Worm (Caenorhabditis elegans) whole organism, L1 larva: ENCODE data around the gene H11E01.2.

ENCODE experiments used
- C04F5.9 ChIP-seq: sonication (generic microtip); optimal IDR thresholded peaks from 2 replicates; lab custom pipeline; 2016; ENCODE audit warnings: missing genetic modification characterization, missing compliant biosample characterization
- C16A3.4 ChIP-seq: fragments of 150-350 bp; optimal IDR thresholded peaks from 2 replicates; lab custom pipeline; 2014; ENCODE audit warnings: missing biosample characterization, missing genetic modification characterization
- C34B4.2 ChIP-seq: sonication (generic microtip); optimal IDR thresholded peaks from 2 replicates; lab custom pipeline; 2017; ENCODE audit warnings: mild to moderate bottlenecking, missing genetic modification characterization, missing compliant biosample characterization
- Y116A8C.19 ChIP-seq: sonication (generic microtip); optimal IDR thresholded peaks from 2 replicates; lab custom pipeline; 2016; ENCODE audit warnings: missing compliant biosample characterization, missing genetic modification characterization, borderline replicate concordance
- aha-1 ChIP-seq: fragments of 150-350 bp; optimal IDR thresholded peaks from 2 replicates; lab custom pipeline; 2014; ENCODE audit warnings: missing biosample characterization, missing genetic modification characterization
- alr-1 ChIP-seq: fragments of 200-800 bp; sonication (Bioruptor generic); optimal IDR thresholded peaks from 2 replicates; lab custom pipeline; 2018; ENCODE audit warnings: borderline replicate concordance, mild to moderate bottlenecking, missing genetic modification characterization, missing compliant biosample characterization
- aly-2 ChIP-seq: fragments of 150-350 bp; optimal IDR thresholded peaks from 2 replicates; lab custom pipeline; 2014; ENCODE audit warnings: missing biosample characterization, missing genetic modification characterization
- ama-1 ChIP-seq: fragments of 150-350 bp; optimal IDR thresholded peaks from 2 replicates; lab custom pipeline; 2014
- blmp-1 ChIP-seq: fragments of 150-350 bp; optimal IDR thresholded peaks from 2 replicates; lab custom pipeline; 2014; ENCODE audit warnings: missing biosample characterization, missing genetic modification characterization
- ceh-8 ChIP-seq: fragments of 200-800 bp; sonication (Bioruptor generic); optimal IDR thresholded peaks from 2 replicates; lab custom pipeline; 2018; ENCODE audit warnings: mild to moderate bottlenecking, missing genetic modification characterization, moderate library complexity, missing compliant biosample characterization
- ceh-90 ChIP-seq: sonication (generic microtip); optimal IDR thresholded peaks from 2 replicates; lab custom pipeline; 2016; ENCODE audit warnings: missing genetic modification characterization, missing compliant biosample characterization
- efl-1 ChIP-seq, 4 experiments: fragments of 150-350 bp; optimal IDR thresholded peaks in 3 of 4; peaks in 1 of 4; 1 replicate in 1 of 4; 2 replicates in 3 of 4; lab custom pipeline; 2014; ENCODE audit warnings: missing biosample characterization in 2 of 4, missing genetic modification characterization in 2 of 4, missing genetic modification reagents in 2 of 4
- elt-2 ChIP-seq: sonication (generic microtip); optimal IDR thresholded peaks from 2 replicates; lab custom pipeline; 2016; ENCODE audit warnings: missing genetic modification characterization, mild to moderate bottlenecking, inconsistent platforms, missing compliant biosample characterization, missing genetic modification reagents
- elt-3 ChIP-seq, 6 experiments: fragments of 150-350 bp in 1 of 6; sonication (generic microtip); optimal IDR thresholded peaks; 2 replicates each; lab custom pipeline; 2017 to 2018; ENCODE audit warnings: missing biosample characterization in 6 of 6, missing genetic modification characterization in 6 of 6, inconsistent platforms in 1 of 6
- ets-5 ChIP-seq: fragments of 200-800 bp; sonication (Bioruptor generic); IDR thresholded peaks from 2 replicates; pipeline ENCODE4 v1.3.6; 2022; ENCODE audit warnings: missing genetic modification characterization, missing compliant biosample characterization
- fkh-4 ChIP-seq: sonication (generic microtip); optimal IDR thresholded peaks from 2 replicates; lab custom pipeline; 2016; ENCODE audit warnings: missing compliant biosample characterization, missing genetic modification characterization, borderline replicate concordance
- fos-1 ChIP-seq: fragments of 150-350 bp; optimal IDR thresholded peaks from 2 replicates; lab custom pipeline; 2014; ENCODE audit warnings: missing biosample characterization, missing genetic modification characterization
- hlh-4 ChIP-seq: sonication (generic microtip); optimal IDR thresholded peaks from 2 replicates; lab custom pipeline; 2016; ENCODE audit warnings: mild to moderate bottlenecking, missing genetic modification characterization, missing compliant biosample characterization
- hpl-2 ChIP-seq: fragments of 150-350 bp; optimal IDR thresholded peaks from 2 replicates; lab custom pipeline; 2014; ENCODE audit warnings: missing biosample characterization, missing genetic modification reagents, missing genetic modification characterization
- jun-1 ChIP-seq: fragments of 150-350 bp; optimal IDR thresholded peaks from 2 replicates; lab custom pipeline; 2014; ENCODE audit warnings: missing biosample characterization, missing genetic modification reagents, missing genetic modification characterization
- lin-13 ChIP-seq: fragments of 150-350 bp; optimal IDR thresholded peaks from 2 replicates; lab custom pipeline; 2014; ENCODE audit warnings: missing biosample characterization, missing genetic modification reagents, missing genetic modification characterization
- lin-14 ChIP-seq: fragments of 200-800 bp; sonication (Bioruptor generic); optimal IDR thresholded peaks from 2 replicates; lab custom pipeline; 2018; ENCODE audit warnings: mild to moderate bottlenecking, missing genetic modification characterization, moderate library complexity, missing compliant biosample characterization
- lin-15B ChIP-seq: fragments of 150-350 bp; sonication (generic microtip); optimal IDR thresholded peaks from 3 replicates; lab custom pipeline; 2014; ENCODE audit warnings: missing biosample characterization, missing genetic modification characterization
- lin-39 ChIP-seq: fragments of 150-350 bp; optimal IDR thresholded peaks from 2 replicates; lab custom pipeline; 2014; ENCODE audit warnings: missing biosample characterization, missing genetic modification reagents, missing genetic modification characterization
- mab-9 ChIP-seq: fragments of 200-800 bp; sonication (Bioruptor generic); IDR thresholded peaks from 2 replicates; pipeline ENCODE4 v1.3.6; 2022; ENCODE audit warnings: missing genetic modification reagents, missing genetic modification characterization, missing compliant biosample characterization
- mdl-1 ChIP-seq, 2 experiments: fragments of 150-350 bp; optimal IDR thresholded peaks; 2 replicates each; lab custom pipeline; 2014 to 2017; ENCODE audit warnings: missing biosample characterization in 2 of 2, missing genetic modification characterization in 2 of 2, inconsistent platforms in 1 of 2
- nhr-12 ChIP-seq: sonication (generic microtip); optimal IDR thresholded peaks from 2 replicates; lab custom pipeline; 2017; ENCODE audit warnings: missing biosample characterization, missing genetic modification characterization
- nhr-28 ChIP-seq: fragments of 150-350 bp; optimal IDR thresholded peaks from 2 replicates; lab custom pipeline; 2014; ENCODE audit warnings: missing biosample characterization, missing genetic modification characterization
- nhr-71 ChIP-seq: sonication (generic microtip); optimal IDR thresholded peaks from 2 replicates; lab custom pipeline; 2016; ENCODE audit warnings: mild to moderate bottlenecking, missing genetic modification characterization, moderate library complexity, missing compliant biosample characterization
- nhr-76 ChIP-seq: sonication (generic microtip); optimal IDR thresholded peaks from 2 replicates; lab custom pipeline; 2017; ENCODE audit warnings: missing biosample characterization, missing genetic modification characterization
- nhr-77 ChIP-seq: fragments of 150-350 bp; optimal IDR thresholded peaks from 2 replicates; lab custom pipeline; 2014; ENCODE audit warnings: missing biosample characterization, missing genetic modification characterization
- nhr-90 ChIP-seq: sonication (generic microtip); optimal IDR thresholded peaks from 2 replicates; lab custom pipeline; 2016; ENCODE audit warnings: mild to moderate bottlenecking, missing genetic modification characterization, missing compliant biosample characterization; ENCODE audit not compliant: poor library complexity
- pag-3 ChIP-seq: sonication (generic microtip); optimal IDR thresholded peaks from 2 replicates; lab custom pipeline; 2017; ENCODE audit warnings: missing genetic modification characterization, mild to moderate bottlenecking, missing compliant biosample characterization, antibody characterized with exemption, borderline replicate concordance; ENCODE audit not compliant: insufficient read depth
- pqm-1 ChIP-seq: sonication (generic microtip); optimal IDR thresholded peaks from 3 replicates; lab custom pipeline; 2017; ENCODE audit warnings: missing biosample characterization, missing genetic modification characterization
- rnt-1 ChIP-seq: sonication (generic microtip); optimal IDR thresholded peaks from 2 replicates; lab custom pipeline; 2016; ENCODE audit warnings: mild to moderate bottlenecking, missing genetic modification characterization, moderate library complexity, missing compliant biosample characterization
- snpc-4 ChIP-seq: fragments of 150-350 bp; optimal IDR thresholded peaks from 2 replicates; lab custom pipeline; 2014; ENCODE audit warnings: missing biosample characterization, missing genetic modification characterization
- snu-23 ChIP-seq: sonication (generic microtip); optimal IDR thresholded peaks from 2 replicates; lab custom pipeline; 2016; ENCODE audit warnings: missing genetic modification characterization, missing compliant biosample characterization
- sox-4 ChIP-seq: sonication (generic microtip); optimal IDR thresholded peaks from 2 replicates; lab custom pipeline; 2016; ENCODE audit warnings: missing genetic modification characterization, missing compliant biosample characterization
- sptf-1 ChIP-seq: fragments of 150-350 bp; optimal IDR thresholded peaks from 2 replicates; lab custom pipeline; 2014; ENCODE audit warnings: missing biosample characterization, missing genetic modification characterization
- tbx-2 ChIP-seq: sonication (generic microtip); optimal IDR thresholded peaks from 2 replicates; lab custom pipeline; 2016; ENCODE audit warnings: missing genetic modification characterization, missing compliant biosample characterization
- tlp-1 ChIP-seq: fragments of 150-350 bp; optimal IDR thresholded peaks from 2 replicates; lab custom pipeline; 2014; ENCODE audit warnings: missing biosample characterization, missing genetic modification characterization
- unc-98 ChIP-seq: fragments of 200-800 bp; sonication (Bioruptor generic); IDR thresholded peaks from 2 replicates; pipeline ENCODE4 v1.3.6; 2022; ENCODE audit warnings: missing genetic modification characterization, missing compliant biosample characterization
- xbp-1 ChIP-seq: sonication (generic microtip); optimal IDR thresholded peaks from 2 replicates; lab custom pipeline; 2016; ENCODE audit warnings: missing genetic modification characterization, missing compliant biosample characterization
- zag-1 ChIP-seq: fragments of 150-350 bp; optimal IDR thresholded peaks from 2 replicates; lab custom pipeline; 2014; ENCODE audit warnings: missing biosample characterization, missing genetic modification characterization
- ztf-4 ChIP-seq: fragments of 150-350 bp; optimal IDR thresholded peaks from 2 replicates; lab custom pipeline; 2014; ENCODE audit warnings: missing biosample characterization, missing genetic modification characterization

Gene H11E01.2

ce11 chrX:1620678-1621449, at the start of gene H11E01.2:
TSS of gene H11E01.2 (plus strand) at chrX:1621057.
- TF ChIP-seq zag-1 = no peak
- TF ChIP-seq sox-4 (tag; lab: Kevin White, UChicago) = no peak
- no peak for TF ChIP-seq ceh-8
- peak; percentile 16 for TF ChIP-seq snu-23 (GFP tag; lab: Kevin White, UChicago)
- TF ChIP-seq sptf-1 (tag; lab: Kevin White, UChicago) = no peak
- peak; percentile 31 for TF ChIP-seq rnt-1 (tag; lab: Kevin White, UChicago)
- no peak for TF ChIP-seq xbp-1 (tag; lab: Kevin White, UChicago)
- TF ChIP-seq ceh-90 = no peak
- TF ChIP-seq snpc-4 = peak; percentile 7
- TF ChIP-seq nhr-28 (tag; lab: Kevin White, UChicago) = no peak
- TF ChIP-seq nhr-76 (tag; lab: Kevin White, UChicago) = no peak
- TF ChIP-seq lin-14 (GFP tag; lab: Kevin White, UChicago) = no peak
- TF ChIP-seq efl-1 (optimal IDR thresholded peaks at IDR 0.05; lab: Kevin White, UChicago) = no peak
- TF ChIP-seq efl-1 (GFP tag; optimal IDR thresholded peaks at IDR 0.05 in 1 of 2; lab: Kevin White, UChicago) = no peak
- peak in 1 of 6 experiments; percentile 34 for TF ChIP-seq elt-3 (tag; optimal IDR thresholded peaks at IDR 0.05; lab: Kevin White, UChicago)
- TF ChIP-seq tlp-1 (tag; lab: Kevin White, UChicago) = no peak
- TF ChIP-seq aha-1 (tag; lab: Kevin White, UChicago) = no peak
- TF ChIP-seq fkh-4 (tag; lab: Kevin White, UChicago) = no peak
- no peak for TF ChIP-seq alr-1 (tag; lab: Kevin White, UChicago)
- TF ChIP-seq ztf-4 (tag; lab: Kevin White, UChicago) = no peak
- TF ChIP-seq C16A3.4 (tag; lab: Kevin White, UChicago) = no peak
- TF ChIP-seq unc-98 = no peak
- TF ChIP-seq C04F5.9 (tag; lab: Kevin White, UChicago) = no peak
- TF ChIP-seq mdl-1 (tag; optimal IDR thresholded peaks at IDR 0.05; lab: Kevin White, UChicago) = no peak
- TF ChIP-seq ama-1 = no peak
- TF ChIP-seq nhr-12 = no peak
- TF ChIP-seq elt-2 = no peak
- TF ChIP-seq lin-15B = no peak
- no peak for TF ChIP-seq lin-13 (GFP tag; lab: Kevin White, UChicago)
- TF ChIP-seq Y116A8C.19 (tag; lab: Kevin White, UChicago) = no peak
- peak; percentile 24 for TF ChIP-seq blmp-1 (tag; lab: Kevin White, UChicago)
- TF ChIP-seq nhr-71 = peak; percentile 62
- TF ChIP-seq pag-3 = no peak
- TF ChIP-seq mab-9 (GFP tag; lab: Robert Waterston, UW) = no peak
- no peak for TF ChIP-seq jun-1 (tag; lab: Kevin White, UChicago)

- TF ChIP-seq Y116A8C.19 (tag; lab: Kevin White, UChicago) (no peak), fos-1 (tag; lab: Kevin White, UChicago) (no peak), nhr-77 (tag; lab: Kevin White, UChicago) (no peak), nhr-90 (tag; lab: Kevin White, UChicago) (no peak), ets-5 (GFP tag; lab: Robert Waterston, UW) (no peak), C34B4.2 (tag; lab: Kevin White, UChicago) (no peak), hlh-4 (tag; lab: Kevin White, UChicago) (no peak), nhr-76 (tag; lab: Kevin White, UChicago) (no peak), snpc-4 (no peak), aly-2 (tag; lab: Kevin White, UChicago) (no peak), pqm-1 (tag; lab: Kevin White, UChicago) (no peak), hpl-2 (GFP tag; lab: Kevin White, UChicago) (no peak), tbx-2 (no peak), nhr-71 (no peak), lin-15B (no peak), lin-39 (tag; lab: Kevin White, UChicago) (no peak), nhr-28 (tag; lab: Kevin White, UChicago) (no peak)
- TF ChIP-seq, all 84 proteins: peak for 0
Measured at ce11 chrX:1571949-1572348, 48.9 kb upstream of the H11E01.2 start, which contains the start of gene H02F09.2. TSS of gene H02F09.2 (plus strand) at chrX:1572249.
